Worm (Caenorhabditis elegans): ENCODE results near the gene F17E9.5.

DNA sequence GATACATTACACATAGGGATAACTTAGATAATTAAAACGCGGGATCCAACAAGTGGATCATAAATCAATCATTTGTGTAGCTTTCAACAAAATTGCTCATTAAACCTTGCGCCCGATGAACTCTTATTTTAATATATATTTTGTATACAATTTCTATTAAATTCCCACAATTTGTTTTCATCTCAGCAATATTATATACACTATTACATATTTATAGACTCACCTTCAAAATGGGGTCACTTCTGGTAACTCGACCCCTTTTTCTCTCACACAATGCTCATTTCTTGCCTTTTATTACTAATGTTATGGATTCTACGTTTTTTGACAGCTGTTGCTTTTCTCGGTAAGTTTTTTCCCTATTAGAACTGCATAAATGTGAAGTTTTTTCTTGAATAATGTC, 6.0 kb upstream of the F17E9.5 start, which contains the start of gene lgc-6:
- TF ChIP-seq nhr-76 (tag; optimal IDR thresholded peaks at IDR 0.05) (no peak), elt-3 (tag; optimal IDR thresholded peaks at IDR 0.05) (no peak), lin-13 (tag; optimal IDR thresholded peaks at IDR 0.05) (no peak), mab-5 (tag; optimal IDR thresholded peaks at IDR 0.05) (no peak)
